Fruit fly (Drosophila melanogaster) whole organism, pupa: ENCODE results near the gene Ugt307A1.

ENCODE experiments used
- CG10348 ChIP-seq: fragments of 200-800 bp; sonication (Bioruptor generic); IDR thresholded peaks from 2 replicates; pipeline ENCODE4 v1.3.6; 2022; ENCODE audit warnings: missing biosample characterization, missing genetic modification characterization
- CG12605 ChIP-seq: fragments of 200-800 bp; sonication (Bioruptor generic); IDR thresholded peaks from 2 replicates; pipeline ENCODE4 v1.3.6; 2022; ENCODE audit warnings: missing biosample characterization, missing genetic modification characterization
- CG13204 ChIP-seq: fragments of 200-800 bp; sonication (Bioruptor generic); optimal IDR thresholded peaks from 2 replicates; lab custom pipeline; 2018; ENCODE audit warnings: missing biosample characterization, mild to moderate bottlenecking, missing genetic modification characterization, moderate library complexity
- CG14655 ChIP-seq: fragments of 200-800 bp; sonication (Bioruptor generic); optimal IDR thresholded peaks from 3 replicates; lab custom pipeline; 2017; ENCODE audit warnings: mild to moderate bottlenecking, missing biosample characterization, missing genetic modification reagents, missing genetic modification characterization
- CG15710 ChIP-seq: fragments of 200-800 bp; sonication (Bioruptor generic); optimal IDR thresholded peaks from 2 replicates; lab custom pipeline; 2018; ENCODE audit warnings: missing biosample characterization, mild to moderate bottlenecking, missing genetic modification characterization, moderate library complexity
- CG17806 ChIP-seq: fragments of 200-800 bp; sonication (Bioruptor generic); optimal IDR thresholded peaks from 2 replicates; lab custom pipeline; 2018; ENCODE audit warnings: missing biosample characterization, mild to moderate bottlenecking, missing genetic modification characterization, moderate library complexity
- CG32121 ChIP-seq: fragments of 200-800 bp; sonication (Bioruptor generic); IDR thresholded peaks from 2 replicates; pipeline ENCODE4 v1.3.6; 2022; ENCODE audit warnings: missing biosample characterization, missing genetic modification characterization
- CG34367 ChIP-seq: fragments of 200-800 bp; sonication (Bioruptor generic); optimal IDR thresholded peaks from 2 replicates; lab custom pipeline; 2018; ENCODE audit warnings: missing biosample characterization, mild to moderate bottlenecking, missing genetic modification characterization
- CG4496 ChIP-seq: fragments of 200-800 bp; sonication (Bioruptor generic); IDR thresholded peaks from 3 replicates; pipeline ENCODE4 v1.3.6; 2022; ENCODE audit warnings: missing biosample characterization, missing genetic modification characterization
- CG8159 ChIP-seq: fragments of 200-800 bp; sonication (Bioruptor generic); optimal IDR thresholded peaks from 3 replicates; lab custom pipeline; 2018; ENCODE audit warnings: missing biosample characterization, mild to moderate bottlenecking, missing genetic modification characterization, moderate library complexity
- CG8301 ChIP-seq: fragments of 200-800 bp; sonication (Bioruptor generic); optimal IDR thresholded peaks from 2 replicates; lab custom pipeline; 2018; ENCODE audit warnings: missing biosample characterization, mild to moderate bottlenecking, missing genetic modification characterization
- CG9948 ChIP-seq: fragments of 200-800 bp; sonication (Bioruptor generic); optimal IDR thresholded peaks from 2 replicates; lab custom pipeline; 2018; ENCODE audit warnings: missing biosample characterization, mild to moderate bottlenecking, missing genetic modification characterization, moderate library complexity
- D1 ChIP-seq: fragments of 200-800 bp; sonication (Bioruptor generic); optimal IDR thresholded peaks from 2 replicates; lab custom pipeline; 2018; ENCODE audit warnings: missing biosample characterization, mild to moderate bottlenecking, missing genetic modification characterization, moderate library complexity
- EcR ChIP-seq: fragments of 200-800 bp; sonication (Bioruptor generic); optimal IDR thresholded peaks from 3 replicates; lab custom pipeline; 2019; ENCODE audit warnings: missing biosample characterization, missing genetic modification characterization, mild to moderate bottlenecking, moderate library complexity, missing genetic modification reagents
- Ets98B ChIP-seq: fragments of 200-800 bp; sonication (Bioruptor generic); IDR thresholded peaks from 2 replicates; pipeline ENCODE4 v1.3.6; 2022; ENCODE audit warnings: missing biosample characterization, missing genetic modification characterization
- Pif1A ChIP-seq: fragments of 200-800 bp; sonication (Bioruptor generic); optimal IDR thresholded peaks from 3 replicates; lab custom pipeline; 2016; ENCODE audit warnings: missing biosample characterization, missing genetic modification characterization
- Pif1B ChIP-seq: fragments of 200-800 bp; sonication (Bioruptor generic); optimal IDR thresholded peaks from 3 replicates; lab custom pipeline; 2016; ENCODE audit warnings: missing biosample characterization, missing genetic modification characterization
- Snoo ChIP-seq: fragments of 200-800 bp; sonication (Bioruptor generic); optimal IDR thresholded peaks from 3 replicates; lab custom pipeline; 2017; ENCODE audit warnings: missing biosample characterization, mild to moderate bottlenecking, missing genetic modification characterization, inconsistent platforms
- fd96Ca ChIP-seq: fragments of 200-800 bp; sonication (Bioruptor generic); IDR thresholded peaks from 3 replicates; pipeline ENCODE4 v1.3.6; 2022; ENCODE audit warnings: missing biosample characterization, missing genetic modification characterization
- gl ChIP-seq: fragments of 200-800 bp; sonication (Bioruptor generic); optimal IDR thresholded peaks from 2 replicates; lab custom pipeline; 2018; ENCODE audit warnings: missing biosample characterization, mild to moderate bottlenecking, missing genetic modification characterization
- rn ChIP-seq: fragments of 200-800 bp; sonication (Bioruptor generic); IDR thresholded peaks from 2 replicates; pipeline ENCODE4 v1.3.6; 2022; ENCODE audit warnings: missing biosample characterization, missing genetic modification characterization

The Ugt307A1 gene

DNA sequence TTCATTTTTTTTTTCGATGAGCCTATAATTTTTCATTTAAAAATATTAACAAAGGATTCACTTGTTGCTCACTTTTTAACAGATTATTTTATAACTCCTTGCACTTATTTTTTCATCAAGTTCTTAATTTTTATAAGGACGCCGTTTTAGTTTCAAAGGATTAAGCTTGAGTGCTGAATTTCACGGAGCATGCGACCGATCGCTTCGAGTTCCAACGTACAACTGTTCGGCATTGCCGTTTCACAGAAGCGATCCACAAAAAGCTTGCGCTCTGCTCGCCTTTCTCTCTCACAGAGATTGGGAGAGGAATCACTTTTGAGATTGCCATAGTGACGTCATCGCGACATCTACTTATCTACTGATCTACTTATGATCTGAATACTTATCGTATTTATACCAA is 16.6 kb downstream of the Ugt307A1 start, which contains the start of gene Pvf2:
TSS of gene Pvf2 (minus strand) at position 226 of the 400 bp plus-strand sequence.
- TF ChIP-seq CG14655 (GFP tag; lab: Kevin White, UChicago) (no peak), Pif1A (GFP tag; lab: Kevin White, UChicago) (peak; percentile 16), Ets98B (GFP tag; lab: Robert Waterston, UW) (no peak), Snoo (tag; lab: Kevin White, UChicago) (no peak), CG13204 (no peak), CG8159 (tag; lab: Kevin White, UChicago) (no peak), CG9948 (no peak), CG34367 (tag; lab: Kevin White, UChicago) (no peak), CG12605 (GFP tag; lab: Robert Waterston, UW) (no peak), CG4496 (GFP tag; lab: Robert Waterston, UW) (peak; percentile 62; the same call in 1 of the 3 replicates), CG10348 (no peak), rn (GFP tag; lab: Robert Waterston, UW) (no peak), gl (tag; lab: Kevin White, UChicago) (no peak), Pif1B (peak; percentile 25), CG32121 (GFP tag; lab: Robert Waterston, UW) (no peak; the same call in 1 of the 2 replicates), CG17806 (tag; lab: Kevin White, UChicago) (no peak), CG15710 (tag; lab: Kevin White, UChicago) (no peak), EcR (GFP tag; lab: Kevin White, UChicago) (peak; percentile 11), fd96Ca (no peak), CG8301 (tag; lab: Kevin White, UChicago) (no peak), D1 (peak; percentile 60)

DNA sequence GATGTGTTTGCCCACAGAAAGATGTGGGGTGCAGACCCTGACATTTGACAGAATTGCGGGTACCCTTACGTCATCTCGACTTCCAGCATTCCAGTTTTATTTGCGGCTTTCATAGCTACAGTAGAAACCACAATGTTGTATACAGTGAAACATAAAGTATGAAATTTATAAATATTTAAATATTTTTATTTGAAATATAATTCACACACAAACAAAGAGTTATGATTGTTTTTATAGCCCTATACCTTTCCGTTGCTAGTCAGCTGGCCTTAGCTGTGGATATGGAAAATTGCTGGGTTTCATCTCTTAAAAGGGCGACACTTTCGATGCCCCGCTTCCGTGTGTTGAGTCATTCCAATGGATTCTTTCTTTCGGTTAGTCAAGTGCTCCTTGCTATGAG is 23.1 kb downstream of the Ugt307A1 start:
- TF ChIP-seq CG14655 (GFP tag; lab: Kevin White, UChicago) = peak; percentile 32
- TF ChIP-seq Pif1B = peak; percentile 21
- no peak for TF ChIP-seq CG34367 (tag; lab: Kevin White, UChicago)
- TF ChIP-seq CG4496 (GFP tag; lab: Robert Waterston, UW) = no peak
- TF ChIP-seq EcR (GFP tag; lab: Kevin White, UChicago) = no peak
- peak; percentile 31 for TF ChIP-seq CG9948
- peak; percentile 19 for TF ChIP-seq CG17806 (tag; lab: Kevin White, UChicago)
- TF ChIP-seq CG8159 (tag; lab: Kevin White, UChicago) = peak; percentile 43
- TF ChIP-seq Snoo (tag; lab: Kevin White, UChicago) = peak; percentile 31
- no peak for TF ChIP-seq CG10348

DNA sequence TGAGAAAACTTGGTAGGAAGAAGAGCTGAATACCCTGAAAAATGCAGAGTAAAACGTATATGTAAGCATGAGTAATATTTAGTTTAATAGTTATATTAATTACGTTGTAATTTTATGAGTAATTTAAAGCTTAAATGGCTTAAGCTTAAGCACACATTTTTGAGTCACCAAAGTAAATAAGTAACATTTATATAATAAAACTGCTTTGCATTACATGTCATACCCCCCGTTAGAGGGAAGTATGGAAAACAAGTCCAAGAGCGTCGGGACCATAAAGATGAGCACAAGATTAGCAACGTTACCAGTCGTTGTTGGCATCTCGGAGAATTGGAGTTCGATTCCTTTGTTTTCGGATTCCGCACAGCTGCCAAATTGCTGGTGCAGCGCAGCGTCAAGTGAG is 26.5 kb downstream of the Ugt307A1 start:
- no peak for TF ChIP-seq Pif1A (GFP tag; lab: Kevin White, UChicago)
- peak; percentile 8 for TF ChIP-seq CG14655 (GFP tag; lab: Kevin White, UChicago)
- TF ChIP-seq Ets98B (GFP tag; lab: Robert Waterston, UW) = no peak
- TF ChIP-seq CG34367 (tag; lab: Kevin White, UChicago) = peak; percentile 24
- no peak for TF ChIP-seq CG13204
- TF ChIP-seq CG15710 (tag; lab: Kevin White, UChicago) = peak; percentile 62

DNA sequence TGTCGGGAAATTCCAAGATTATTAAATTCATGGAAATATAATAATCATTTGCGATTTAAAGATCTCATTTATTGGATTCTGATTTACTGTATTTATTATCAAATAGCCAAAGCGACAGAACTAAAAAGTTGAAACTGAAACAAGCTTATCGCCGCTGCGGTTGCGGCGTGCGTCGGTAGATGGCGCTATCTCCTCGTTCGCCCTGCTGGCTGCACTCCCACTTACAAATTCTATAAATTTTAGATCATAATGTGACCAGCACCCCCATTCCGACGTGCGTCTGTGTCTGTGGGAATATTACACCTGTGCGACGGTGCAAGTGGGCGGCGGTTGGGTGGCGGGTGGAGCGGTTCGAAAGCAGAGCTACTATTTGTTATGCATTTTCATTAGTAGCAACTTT is 29.6 kb downstream of the Ugt307A1 start:
- no peak for TF ChIP-seq D1
- TF ChIP-seq CG9948 = no peak
- TF ChIP-seq CG13204 = no peak
- no peak for TF ChIP-seq Ets98B (GFP tag; lab: Robert Waterston, UW)
- no peak for TF ChIP-seq Snoo (tag; lab: Kevin White, UChicago)
- TF ChIP-seq CG8301 (tag; lab: Kevin White, UChicago) = no peak
- TF ChIP-seq EcR (GFP tag; lab: Kevin White, UChicago) = no peak
- no peak for TF ChIP-seq CG34367 (tag; lab: Kevin White, UChicago)
- TF ChIP-seq fd96Ca = no peak
- no peak for TF ChIP-seq CG15710 (tag; lab: Kevin White, UChicago)
- no peak for TF ChIP-seq Pif1B
- TF ChIP-seq Pif1A (GFP tag; lab: Kevin White, UChicago) = no peak
- no peak for TF ChIP-seq CG12605 (GFP tag; lab: Robert Waterston, UW)
- no peak for TF ChIP-seq CG14655 (GFP tag; lab: Kevin White, UChicago)
- TF ChIP-seq CG10348 = no peak
- no peak for TF ChIP-seq CG8159 (tag; lab: Kevin White, UChicago)

DNA sequence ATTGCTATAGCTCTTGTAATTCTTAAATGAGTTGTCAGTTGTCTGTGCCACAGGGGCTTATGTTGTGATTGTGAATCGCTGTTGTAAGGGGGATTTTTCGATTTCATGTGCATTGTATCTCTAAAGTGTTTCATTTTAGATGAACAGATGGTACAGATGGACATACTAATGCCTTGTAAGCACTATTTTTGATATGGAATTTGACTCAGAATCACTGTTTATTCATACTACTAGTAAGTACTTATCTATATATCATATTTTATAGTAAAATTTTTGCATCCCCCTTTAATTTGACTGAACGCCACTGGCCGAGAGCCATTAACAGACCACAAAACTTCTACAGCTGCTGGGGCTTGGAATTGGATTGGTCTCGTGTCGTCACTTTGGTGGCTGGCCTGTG is 33.0 kb downstream of the Ugt307A1 start:
- TF ChIP-seq CG14655 (GFP tag; lab: Kevin White, UChicago) = peak; percentile 54
- peak; percentile 33 for TF ChIP-seq CG15710 (tag; lab: Kevin White, UChicago)
- peak; percentile 45 for TF ChIP-seq CG17806 (tag; lab: Kevin White, UChicago)
- TF ChIP-seq CG8159 (tag; lab: Kevin White, UChicago) = peak; percentile 56
- TF ChIP-seq Snoo (tag; lab: Kevin White, UChicago) = no peak
- TF ChIP-seq CG13204 = no peak
- TF ChIP-seq CG9948 = peak; percentile 8
- TF ChIP-seq CG12605 (GFP tag; lab: Robert Waterston, UW) = no peak
- TF ChIP-seq Pif1B = no peak
- no peak for TF ChIP-seq rn (GFP tag; lab: Robert Waterston, UW)
- peak; percentile 15; the same call in 1 of the 2 replicates for TF ChIP-seq Ets98B (GFP tag; lab: Robert Waterston, UW)
- no peak for TF ChIP-seq CG34367 (tag; lab: Kevin White, UChicago)
- no peak for TF ChIP-seq gl (tag; lab: Kevin White, UChicago)
- 0 out of 3 replicates have a peak, but pooled peaks have one; percentile 9 for TF ChIP-seq CG4496 (GFP tag; lab: Robert Waterston, UW)
- peak; percentile 49; the same call in 2 of the 3 replicates for TF ChIP-seq fd96Ca
- TF ChIP-seq Pif1A (GFP tag; lab: Kevin White, UChicago) = peak; percentile 41
- peak; percentile 33 for TF ChIP-seq CG8301 (tag; lab: Kevin White, UChicago)
- TF ChIP-seq CG10348 = no peak
- no peak for TF ChIP-seq EcR (GFP tag; lab: Kevin White, UChicago)
